Worm (Caenorhabditis elegans): ENCODE results near the gene F54B11.10.

The F54B11.10 gene

ce11 chrX:13539701-13540100, 42.2 kb upstream of the F54B11.10 start (continued):
- TF ChIP-seq ceh-100 (GFP tag; IDR thresholded peaks at IDR 0.05) (no peak), lin-40 (tag; optimal IDR thresholded peaks at IDR 0.05) (peak; percentile 50), lir-1 (GFP tag; conservative IDR thresholded peaks at IDR 0.05) (no peak), cebp-1 (GFP tag; IDR thresholded peaks at IDR 0.05) (no peak), cebp-1 (tag; optimal IDR thresholded peaks at IDR 0.05) (peak; percentile 5), ztf-26 (tag; optimal IDR thresholded peaks at IDR 0.05) (peak; percentile 7)

ce11 chrX:13541335-13541734, 40.6 kb upstream of the F54B11.10 start:
- TF ChIP-seq K12H6.12 (tag; optimal IDR thresholded peaks at IDR 0.05) (no peak), nhr-80 (tag; optimal IDR thresholded peaks at IDR 0.05) (peak; percentile 21), ama-1 (optimal IDR thresholded peaks at IDR 0.05) (peak; percentile 88), ama-1 (GFP tag; optimal IDR thresholded peaks at IDR 0.05) (no peak), sea-2 (GFP tag; IDR thresholded peaks at IDR 0.05) (no peak), mes-4 (tag; optimal IDR thresholded peaks at IDR 0.05) (no peak), lin-40 (tag; optimal IDR thresholded peaks at IDR 0.05) (peak; percentile 35)

- TF ChIP-seq F33H1.4 (GFP tag; IDR thresholded peaks at IDR 0.05) = no peak
- no peak for TF ChIP-seq fkh-3 (tag; optimal IDR thresholded peaks at IDR 0.05)
- TF ChIP-seq ama-1 (optimal IDR thresholded peaks at IDR 0.05) = peak; percentile 75
- TF ChIP-seq ama-1 (GFP tag; optimal IDR thresholded peaks at IDR 0.05) = no peak
- TF ChIP-seq Y79H2A.3 (GFP tag; conservative IDR thresholded peaks at IDR 0.05) = no peak
- no peak for TF ChIP-seq lin-35 (GFP tag; optimal IDR thresholded peaks at IDR 0.05)
These were observed 39.7 kb upstream of the F54B11.10 start, which contains the start of gene cah-4 for ce11 chrX:13542236-13542635. cah-4 (plus strand) TSS chrX:13542574.

ce11 chrX:13542757-13543156, 39.2 kb upstream of the F54B11.10 start:
- TF ChIP-seq ztf-6 (GFP tag; IDR thresholded peaks at IDR 0.05) (no peak), cebp-2 (GFP tag; IDR thresholded peaks at IDR 0.05) (no peak), Y79H2A.3 (GFP tag; conservative IDR thresholded peaks at IDR 0.05) (no peak), ceh-40 (GFP tag; IDR thresholded peaks at IDR 0.05) (no peak), nfya-2 (GFP tag; IDR thresholded peaks at IDR 0.05) (no peak), nfyb-1 (GFP tag; IDR thresholded peaks at IDR 0.05) (0 out of 2 replicates have a peak, but pooled peaks have one; percentile 31), fkh-3 (tag; optimal IDR thresholded peaks at IDR 0.05) (no peak), hsf-1 (GFP tag; IDR thresholded peaks at IDR 0.05) (no peak), ama-1 (optimal IDR thresholded peaks at IDR 0.05) (peak; percentile 88), ama-1 (GFP tag; optimal IDR thresholded peaks at IDR 0.05) (no peak), Y95B8A.8 (GFP tag; IDR thresholded peaks at IDR 0.05) (no peak), F33H1.4 (GFP tag; IDR thresholded peaks at IDR 0.05) (no peak), pha-4 (tag; optimal IDR thresholded peaks at IDR 0.05) (no peak), hmg-1.2 (GFP tag; IDR thresholded peaks at IDR 0.05) (0 out of 2 replicates have a peak, but pooled peaks have one; percentile 13), egrh-3 (GFP tag; IDR thresholded peaks at IDR 0.05) (no peak), F52B5.7 (tag; optimal IDR thresholded peaks at IDR 0.05) (no peak), snpc-3.4 (tag; optimal IDR thresholded peaks at IDR 0.05) (no peak), ccch-3 (GFP tag; optimal IDR thresholded peaks at IDR 0.05) (no peak)

ce11 chrX:13543350-13543749, 38.6 kb upstream of the F54B11.10 start:
- TF ChIP-seq ama-1 (optimal IDR thresholded peaks at IDR 0.05) = peak; percentile 83
- no peak for TF ChIP-seq ama-1 (GFP tag; optimal IDR thresholded peaks at IDR 0.05)
- TF ChIP-seq bed-2 (GFP tag; IDR thresholded peaks at IDR 0.05) = no peak
- TF ChIP-seq fkh-3 (tag; optimal IDR thresholded peaks at IDR 0.05) = peak; percentile 4

- TF ChIP-seq sea-2 (GFP tag; IDR thresholded peaks at IDR 0.05) (no peak), madf-3 (GFP tag; IDR thresholded peaks at IDR 0.05) (0 out of 2 replicates have a peak, but pooled peaks have one; percentile 13), zim-3 (tag; optimal IDR thresholded peaks at IDR 0.05) (peak; percentile 34), ztf-18 (tag; optimal IDR thresholded peaks at IDR 0.05) (no peak), tlf-1 (GFP tag; optimal IDR thresholded peaks at IDR 0.05) (no peak), ama-1 (optimal IDR thresholded peaks at IDR 0.05) (peak; percentile 76), ama-1 (GFP tag; optimal IDR thresholded peaks at IDR 0.05) (no peak), lin-40 (tag; optimal IDR thresholded peaks at IDR 0.05) (peak; percentile 16), K11D2.4 (GFP tag; IDR thresholded peaks at IDR 0.05) (peak; percentile 36; the same call in 1 of the 2 replicates), Y53G8AR.9 (GFP tag; conservative IDR thresholded peaks at IDR 0.05) (0 out of 2 replicates have a peak, but pooled peaks have one; percentile 70), C06A6.2 (GFP tag; conservative IDR thresholded peaks at IDR 0.05) (0 out of 2 replicates have a peak, but pooled peaks have one; percentile 16), ztf-26 (tag; optimal IDR thresholded peaks at IDR 0.05) (peak; percentile 54)
These were observed 37.3 kb upstream of the F54B11.10 start for ce11 chrX:13544544-13545021.

All from whole organism, young adult.